Worm (Caenorhabditis elegans) whole organism, mixed stage, embryonic: ENCODE results near the gene C02B8.6.

Experiments
- M03D4.4 ChIP-seq: sonication (generic microtip); optimal IDR thresholded peaks from 2 replicates; lab custom pipeline; 2017; ENCODE audit warnings: mild to moderate bottlenecking, missing genetic modification characterization, missing compliant biosample characterization
- bed-3 ChIP-seq: fragments of 200-800 bp; sonication (Bioruptor generic); optimal IDR thresholded peaks from 3 replicates; lab custom pipeline; 2018; ENCODE audit warnings: mild to moderate bottlenecking, missing genetic modification characterization, moderate library complexity, missing compliant biosample characterization
- blmp-1 ChIP-seq: fragments of 150-350 bp; optimal IDR thresholded peaks from 2 replicates; lab custom pipeline; 2014; ENCODE audit warnings: missing biosample characterization, missing genetic modification characterization
- ceh-39 ChIP-seq: fragments of 150-350 bp; optimal IDR thresholded peaks from 2 replicates; lab custom pipeline; 2014; ENCODE audit warnings: missing biosample characterization, missing genetic modification characterization
- ceh-43 ChIP-seq: fragments of 200-800 bp; sonication (Bioruptor generic); optimal IDR thresholded peaks from 2 replicates; lab custom pipeline; 2018; ENCODE audit warnings: mild to moderate bottlenecking, missing genetic modification characterization, moderate library complexity, missing compliant biosample characterization
- ceh-83 ChIP-seq: fragments of 200-800 bp; sonication (Bioruptor generic); optimal IDR thresholded peaks from 2 replicates; lab custom pipeline; 2018; ENCODE audit warnings: mild to moderate bottlenecking, missing genetic modification characterization, missing compliant biosample characterization
- ces-1 ChIP-seq: fragments of 150-350 bp; optimal IDR thresholded peaks from 2 replicates; lab custom pipeline; 2014; ENCODE audit warnings: missing biosample characterization, missing genetic modification reagents, missing genetic modification characterization
- cnd-1 ChIP-seq: fragments of 200-800 bp; sonication (Bioruptor generic); optimal IDR thresholded peaks from 2 replicates; lab custom pipeline; 2018; ENCODE audit warnings: mild to moderate bottlenecking, missing genetic modification characterization, missing compliant biosample characterization
- drap-1 ChIP-seq: fragments of 200-800 bp; sonication (Bioruptor generic); optimal IDR thresholded peaks from 3 replicates; lab custom pipeline; 2018; ENCODE audit warnings: mild to moderate bottlenecking, missing genetic modification characterization, missing compliant biosample characterization
- elt-1 ChIP-seq: sonication (generic microtip); optimal IDR thresholded peaks from 2 replicates; lab custom pipeline; 2017; ENCODE audit warnings: missing genetic modification characterization, mild to moderate bottlenecking, missing compliant biosample characterization, antibody characterized with exemption, moderate library complexity, borderline replicate concordance; ENCODE audit not compliant: insufficient read depth
- elt-3 ChIP-seq: fragments of 150-350 bp; optimal IDR thresholded peaks from 2 replicates; lab custom pipeline; 2014; ENCODE audit warnings: missing biosample characterization, missing genetic modification characterization
- flh-1 ChIP-seq: fragments of 200-800 bp; sonication (Bioruptor generic); optimal IDR thresholded peaks from 2 replicates; lab custom pipeline; 2018; ENCODE audit warnings: mild to moderate bottlenecking, missing genetic modification characterization, moderate library complexity, missing compliant biosample characterization
- ham-2 ChIP-seq: fragments of 200-800 bp; sonication (Bioruptor generic); optimal IDR thresholded peaks from 2 replicates; lab custom pipeline; 2018; ENCODE audit warnings: mild to moderate bottlenecking, missing genetic modification characterization, missing compliant biosample characterization
- hlh-1 ChIP-seq: fragments of 150-350 bp; optimal IDR thresholded peaks from 2 replicates; lab custom pipeline; 2014; ENCODE audit warnings: missing biosample characterization, missing genetic modification reagents, missing genetic modification characterization
- lin-13 ChIP-seq: fragments of 150-350 bp; optimal IDR thresholded peaks from 2 replicates; lab custom pipeline; 2014; ENCODE audit warnings: missing biosample characterization, missing genetic modification characterization
- lin-32 ChIP-seq: fragments of 200-800 bp; sonication (Bioruptor generic); optimal IDR thresholded peaks from 2 replicates; lab custom pipeline; 2018; ENCODE audit warnings: mild to moderate bottlenecking, missing genetic modification characterization, missing compliant biosample characterization
- lsy-2 ChIP-seq: fragments of 150-350 bp; optimal IDR thresholded peaks from 2 replicates; lab custom pipeline; 2014; ENCODE audit warnings: missing biosample characterization, missing genetic modification characterization
- mab-5 ChIP-seq: fragments of 150-350 bp; optimal IDR thresholded peaks from 2 replicates; lab custom pipeline; 2014; ENCODE audit warnings: missing biosample characterization, missing genetic modification characterization
- mep-1 ChIP-seq: fragments of 150-350 bp; optimal IDR thresholded peaks from 2 replicates; lab custom pipeline; 2017; ENCODE audit warnings: missing biosample characterization, missing genetic modification reagents, missing genetic modification characterization, inconsistent platforms
- mls-2 ChIP-seq: sonication (generic microtip); optimal IDR thresholded peaks from 2 replicates; lab custom pipeline; 2016; ENCODE audit warnings: mild to moderate bottlenecking, missing genetic modification characterization, moderate library complexity, missing compliant biosample characterization
- nhr-12 ChIP-seq: fragments of 150-350 bp; optimal IDR thresholded peaks from 2 replicates; lab custom pipeline; 2014; ENCODE audit warnings: missing biosample characterization, missing genetic modification characterization
- nhr-2 ChIP-seq: fragments of 150-350 bp; optimal IDR thresholded peaks from 2 replicates; lab custom pipeline; 2014; ENCODE audit warnings: missing biosample characterization, missing genetic modification characterization
- nhr-237 ChIP-seq: fragments of 150-350 bp; optimal IDR thresholded peaks from 2 replicates; lab custom pipeline; 2014; ENCODE audit warnings: missing biosample characterization, missing genetic modification characterization
- nhr-28 ChIP-seq: fragments of 150-350 bp; optimal IDR thresholded peaks from 2 replicates; lab custom pipeline; 2014; ENCODE audit warnings: missing biosample characterization, missing genetic modification characterization
- nhr-76 ChIP-seq: sonication (generic microtip); optimal IDR thresholded peaks from 2 replicates; lab custom pipeline; 2017; ENCODE audit warnings: missing biosample characterization, missing genetic modification characterization
- pha-4 ChIP-seq: fragments of 150-350 bp; optimal IDR thresholded peaks from 2 replicates; lab custom pipeline; 2018; ENCODE audit warnings: missing biosample characterization, missing genetic modification reagents, missing genetic modification characterization
- sem-2 ChIP-seq: fragments of 200-800 bp; sonication (Bioruptor generic); optimal IDR thresholded peaks from 2 replicates; lab custom pipeline; 2018; ENCODE audit warnings: mild to moderate bottlenecking, missing genetic modification characterization, missing compliant biosample characterization
- snpc-4 ChIP-seq: fragments of 150-350 bp; optimal IDR thresholded peaks from 2 replicates; lab custom pipeline; 2014; ENCODE audit warnings: missing biosample characterization, missing genetic modification characterization
- sptf-1 ChIP-seq: sonication (generic microtip); optimal IDR thresholded peaks from 2 replicates; lab custom pipeline; 2017; ENCODE audit warnings: mild to moderate bottlenecking, missing genetic modification characterization, moderate library complexity, missing compliant biosample characterization
- tbx-8 ChIP-seq: fragments of 200-800 bp; sonication (Bioruptor generic); optimal IDR thresholded peaks from 2 replicates; lab custom pipeline; 2018; ENCODE audit warnings: mild to moderate bottlenecking, missing genetic modification characterization, moderate library complexity, missing compliant biosample characterization
- unc-120 ChIP-seq: sonication (generic microtip); optimal IDR thresholded peaks from 2 replicates; lab custom pipeline; 2017; ENCODE audit warnings: missing genetic modification characterization, missing compliant biosample characterization; ENCODE audit not compliant: poor library complexity, severe bottlenecking
- unc-39 ChIP-seq: fragments of 150-350 bp; optimal IDR thresholded peaks from 2 replicates; lab custom pipeline; 2014; ENCODE audit warnings: missing biosample characterization, missing genetic modification characterization
- unc-62 ChIP-seq: fragments of 150-350 bp; optimal IDR thresholded peaks from 2 replicates; lab custom pipeline; 2014; ENCODE audit warnings: missing biosample characterization, missing genetic modification reagents, missing genetic modification characterization
- zip-8 ChIP-seq: fragments of 150-350 bp; optimal IDR thresholded peaks from 2 replicates; lab custom pipeline; 2014; ENCODE audit warnings: missing biosample characterization, missing genetic modification characterization
- ztf-11 ChIP-seq: fragments of 150-350 bp; optimal IDR thresholded peaks from 2 replicates; lab custom pipeline; 2014; ENCODE audit warnings: missing biosample characterization, missing genetic modification characterization

The C02B8.6 gene

ce11 chrX:8157132-8157531 is 21.0 kb upstream of the C02B8.6 start:
- TF ChIP-seq cnd-1 (tag; lab: Kevin White, UChicago): peak; percentile 56
- TF ChIP-seq ceh-39 (tag; lab: Kevin White, UChicago): peak; percentile 68
- TF ChIP-seq nhr-12 (tag; lab: Kevin White, UChicago): no peak
- TF ChIP-seq lsy-2 (tag; lab: Kevin White, UChicago): peak; percentile 45
- peak; percentile 12 for TF ChIP-seq nhr-2 (tag; lab: Kevin White, UChicago)
- no peak for TF ChIP-seq blmp-1 (tag; lab: Kevin White, UChicago)
- peak; percentile 30 for TF ChIP-seq unc-62
- no peak for TF ChIP-seq zip-8 (tag; lab: Kevin White, UChicago)
- TF ChIP-seq lin-13 (tag; lab: Kevin White, UChicago): peak; percentile 95
- TF ChIP-seq ces-1 (GFP tag; lab: Kevin White, UChicago): peak; percentile 18
- peak; percentile 58 for TF ChIP-seq sptf-1 (tag; lab: Kevin White, UChicago)
- peak; percentile 46 for TF ChIP-seq pha-4
- TF ChIP-seq ceh-83: no peak
- TF ChIP-seq bed-3: no peak
- no peak for TF ChIP-seq unc-39 (tag; lab: Kevin White, UChicago)
- peak; percentile 38 for TF ChIP-seq lin-32 (GFP tag; lab: Kevin White, UChicago)
- no peak for TF ChIP-seq unc-120 (tag; lab: Kevin White, UChicago)
- TF ChIP-seq ham-2 (GFP tag; lab: Kevin White, UChicago): peak; percentile 60
- peak; percentile 91 for TF ChIP-seq ztf-11 (tag; lab: Kevin White, UChicago)
- TF ChIP-seq hlh-1: peak; percentile 1
- TF ChIP-seq mep-1: peak; percentile 94

- TF ChIP-seq unc-39 (tag; lab: Kevin White, UChicago) (no peak), lsy-2 (tag; lab: Kevin White, UChicago) (no peak), elt-3 (tag; lab: Kevin White, UChicago) (no peak), ham-2 (GFP tag; lab: Kevin White, UChicago) (no peak), drap-1 (GFP tag; lab: Kevin White, UChicago) (no peak), M03D4.4 (tag; lab: Kevin White, UChicago) (no peak), mls-2 (tag; lab: Kevin White, UChicago) (no peak), nhr-2 (tag; lab: Kevin White, UChicago) (no peak), unc-120 (tag; lab: Kevin White, UChicago) (no peak), hlh-1 (no peak), ceh-83 (no peak), cnd-1 (tag; lab: Kevin White, UChicago) (no peak)
These were observed 20.4 kb upstream of the C02B8.6 start for ce11 chrX:8156502-8156901.

DNA sequence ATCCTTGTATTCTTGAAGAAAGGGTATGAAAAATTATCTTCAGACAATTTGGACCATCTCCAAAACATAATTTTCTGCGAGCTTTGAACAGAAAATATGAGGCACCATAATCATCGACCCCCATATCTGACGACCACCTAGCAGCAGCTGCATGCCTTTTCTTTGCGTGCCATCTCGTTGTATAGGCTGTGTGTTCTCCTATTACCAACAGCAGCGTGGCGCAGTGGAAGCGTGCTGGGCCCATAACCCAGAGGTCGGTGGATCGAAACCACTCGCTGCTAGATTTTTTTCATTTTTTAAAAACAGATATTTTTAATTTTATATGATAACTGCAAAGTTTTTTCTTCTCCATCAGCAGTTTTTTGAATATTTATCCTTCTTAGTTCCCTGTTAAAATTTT is 19.8 kb upstream of the C02B8.6 start:
- TF ChIP-seq bed-3 (peak; percentile 85), nhr-237 (tag; lab: Kevin White, UChicago) (no peak), elt-1 (no peak), unc-39 (tag; lab: Kevin White, UChicago) (no peak), nhr-28 (tag; lab: Kevin White, UChicago) (no peak), ceh-83 (peak; percentile 91), ztf-11 (tag; lab: Kevin White, UChicago) (peak; percentile 19), lin-13 (tag; lab: Kevin White, UChicago) (peak; percentile 76), blmp-1 (tag; lab: Kevin White, UChicago) (no peak), flh-1 (GFP tag; lab: Kevin White, UChicago) (peak; percentile 65), M03D4.4 (tag; lab: Kevin White, UChicago) (peak; percentile 91), mep-1 (peak; percentile 4), sptf-1 (tag; lab: Kevin White, UChicago) (peak; percentile 94), drap-1 (GFP tag; lab: Kevin White, UChicago) (peak; percentile 87), mab-5 (tag; lab: Kevin White, UChicago) (no peak), nhr-12 (tag; lab: Kevin White, UChicago) (no peak), pha-4 (peak; percentile 66), lin-32 (GFP tag; lab: Kevin White, UChicago) (peak; percentile 71), hlh-1 (no peak), tbx-8 (peak; percentile 79), elt-3 (tag; lab: Kevin White, UChicago) (no peak), ceh-43 (GFP tag; lab: Kevin White, UChicago) (peak; percentile 85), ham-2 (GFP tag; lab: Kevin White, UChicago) (peak; percentile 67), nhr-76 (tag; lab: Kevin White, UChicago) (no peak), lsy-2 (tag; lab: Kevin White, UChicago) (no peak), sem-2 (GFP tag; lab: Kevin White, UChicago) (peak; percentile 86), snpc-4 (tag; lab: Kevin White, UChicago) (no peak), unc-62 (no peak), nhr-2 (tag; lab: Kevin White, UChicago) (no peak), zip-8 (tag; lab: Kevin White, UChicago) (no peak), ces-1 (GFP tag; lab: Kevin White, UChicago) (peak; percentile 5), ceh-39 (tag; lab: Kevin White, UChicago) (no peak), cnd-1 (tag; lab: Kevin White, UChicago) (peak; percentile 87), unc-120 (tag; lab: Kevin White, UChicago) (peak; percentile 50), mls-2 (tag; lab: Kevin White, UChicago) (peak; percentile 92)
